Worm (Caenorhabditis elegans) whole organism, L1 larva: ENCODE measurements around the gene mks-1.

Experiments used
- ama-1 ChIP-seq: fragments of 150-350 bp; optimal IDR thresholded peaks from 2 replicates; lab custom pipeline; 2014
- nhr-84 ChIP-seq: sonication (generic microtip); optimal IDR thresholded peaks from 2 replicates; lab custom pipeline; 2017; ENCODE audit warnings: missing biosample characterization, missing genetic modification characterization
- pqm-1 ChIP-seq: sonication (generic microtip); optimal IDR thresholded peaks from 3 replicates; lab custom pipeline; 2017; ENCODE audit warnings: missing biosample characterization, missing genetic modification characterization
- ztf-11 ChIP-seq, 2 experiments: sonication (generic microtip); optimal IDR thresholded peaks; 2 replicates each; lab custom pipeline; 2016 to 2017; ENCODE audit warnings: missing genetic modification characterization in 2 of 2, missing biosample characterization in 1 of 2, missing compliant biosample characterization in 1 of 2

DNA sequence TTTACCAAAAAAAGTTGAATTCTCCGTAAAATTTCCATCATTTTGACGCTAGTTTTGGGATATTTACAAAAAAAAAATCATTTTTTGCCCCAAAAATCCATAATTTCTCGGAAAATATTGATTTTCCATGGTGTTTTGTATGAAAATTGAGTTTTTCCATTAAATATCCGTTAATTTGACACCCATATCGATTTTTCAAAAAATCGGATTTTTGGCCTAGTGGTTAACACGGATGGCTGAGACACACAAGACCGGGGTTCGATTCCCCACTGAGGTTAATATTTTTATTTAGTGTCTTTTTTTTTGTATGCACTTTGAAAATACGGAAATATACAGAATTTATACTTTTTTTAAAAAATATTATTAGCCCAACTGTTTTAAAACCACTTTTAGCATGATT is 848 bp upstream of the mks-1 start:
- TF ChIP-seq nhr-84 (tag; lab: Kevin White, UChicago) (no peak), ztf-11 (tag; optimal IDR thresholded peaks at IDR 0.05; lab: Kevin White, UChicago) (no peak), pqm-1 (tag; lab: Kevin White, UChicago) (no peak), ama-1 (lab: Kevin White, UChicago) (no peak)
